Worm (Caenorhabditis elegans) whole organism, L4 larva: ENCODE measurements around the gene Y50E8A.11.

Experiments used
- F26F4.8 ChIP-seq: fragments of 200-800 bp; sonication (Bioruptor generic); conservative IDR thresholded peaks from 2 replicates; pipeline ENCODE4 v1.3.6; 2022; ENCODE audit warnings: missing genetic modification characterization, missing compliant biosample characterization
- T20F7.1 ChIP-seq: fragments of 200-800 bp; sonication (Bioruptor generic); optimal IDR thresholded peaks from 2 replicates; lab custom pipeline; 2018; ENCODE audit warnings: mild to moderate bottlenecking, missing genetic modification characterization, missing compliant biosample characterization
- T26A8.4 ChIP-seq: fragments of 200-800 bp; sonication (Bioruptor generic); IDR thresholded peaks from 2 replicates; pipeline ENCODE4 v1.3.6; 2022; ENCODE audit warnings: missing genetic modification characterization, missing compliant biosample characterization
- ZK337.2 ChIP-seq: fragments of 200-800 bp; sonication (Bioruptor generic); IDR thresholded peaks from 2 replicates; pipeline ENCODE4 v1.3.6; 2022; ENCODE audit warnings: missing genetic modification reagents, missing genetic modification characterization, missing compliant biosample characterization
- aha-1 ChIP-seq: fragments of 150-350 bp; peaks from one replicate; lab custom pipeline; 2014; ENCODE audit warnings: missing biosample characterization, missing genetic modification characterization
- attf-4 ChIP-seq: sonication (generic microtip); optimal IDR thresholded peaks from 3 replicates; lab custom pipeline; 2017; ENCODE audit warnings: missing biosample characterization, missing genetic modification characterization
- ceh-20 ChIP-seq: fragments of 200-800 bp; sonication (Bioruptor generic); IDR thresholded peaks from 2 replicates; pipeline ENCODE4 v1.3.6; 2022; ENCODE audit warnings: missing genetic modification reagents, missing genetic modification characterization, missing compliant biosample characterization
- ceh-44 ChIP-seq: fragments of 200-800 bp; sonication (Bioruptor generic); IDR thresholded peaks from 2 replicates; pipeline ENCODE4 v1.3.6; 2022; ENCODE audit warnings: missing genetic modification reagents, missing genetic modification characterization, missing compliant biosample characterization
- ceh-82 ChIP-seq: sonication (generic microtip); optimal IDR thresholded peaks from 2 replicates; lab custom pipeline; 2017; ENCODE audit warnings: missing biosample characterization, missing genetic modification characterization
- ctbp-1 ChIP-seq: fragments of 200-800 bp; sonication (Bioruptor generic); IDR thresholded peaks from 2 replicates; pipeline ENCODE4 v1.3.6; 2022; ENCODE audit warnings: missing genetic modification reagents, missing genetic modification characterization, missing compliant biosample characterization
- dmd-6 ChIP-seq: fragments of 200-800 bp; sonication (Bioruptor generic); IDR thresholded peaks from 2 replicates; pipeline ENCODE4 v1.3.6; 2022; ENCODE audit warnings: missing genetic modification reagents, missing genetic modification characterization, missing compliant biosample characterization
- dmd-9 ChIP-seq: fragments of 200-800 bp; sonication (Bioruptor generic); IDR thresholded peaks from 2 replicates; pipeline ENCODE4 v1.3.6; 2022; ENCODE audit warnings: missing genetic modification reagents, missing genetic modification characterization, missing compliant biosample characterization
- dpl-1 ChIP-seq: fragments of 150-350 bp; optimal IDR thresholded peaks from 2 replicates; lab custom pipeline; 2014; ENCODE audit warnings: missing biosample characterization, missing genetic modification reagents, missing genetic modification characterization
- duxl-1 ChIP-seq: sonication (generic microtip); optimal IDR thresholded peaks from 2 replicates; lab custom pipeline; 2016; ENCODE audit warnings: mild to moderate bottlenecking, missing genetic modification characterization, moderate library complexity, missing compliant biosample characterization; ENCODE audit not compliant: poor library complexity
- egl-27 ChIP-seq: sonication (generic microtip); optimal IDR thresholded peaks from 3 replicates; lab custom pipeline; 2017; ENCODE audit warnings: missing biosample characterization, missing genetic modification reagents, missing genetic modification characterization
- egl-43 ChIP-seq: fragments of 200-800 bp; sonication (Bioruptor generic); IDR thresholded peaks from 2 replicates; pipeline ENCODE4 v1.3.6; 2022; ENCODE audit warnings: missing genetic modification reagents, missing genetic modification characterization, missing compliant biosample characterization
- fkh-10 ChIP-seq: fragments of 150-350 bp; optimal IDR thresholded peaks from 2 replicates; lab custom pipeline; 2014; ENCODE audit warnings: missing biosample characterization, missing genetic modification reagents, missing genetic modification characterization
- hmg-1.1 ChIP-seq: fragments of 200-800 bp; sonication (Bioruptor generic); IDR thresholded peaks from 2 replicates; pipeline ENCODE4 v1.3.6; 2022; ENCODE audit warnings: missing genetic modification reagents, missing genetic modification characterization, missing compliant biosample characterization
- jun-1 ChIP-seq: fragments of 150-350 bp; optimal IDR thresholded peaks from 2 replicates; lab custom pipeline; 2014; ENCODE audit warnings: missing biosample characterization, missing genetic modification reagents, missing genetic modification characterization
- lim-7 ChIP-seq: fragments of 200-800 bp; sonication (Bioruptor generic); IDR thresholded peaks from 2 replicates; pipeline ENCODE4 v1.3.6; 2022; ENCODE audit warnings: missing genetic modification characterization, missing compliant biosample characterization
- lin-38 ChIP-seq: fragments of 200-800 bp; sonication (Bioruptor generic); IDR thresholded peaks from 2 replicates; pipeline ENCODE4 v1.3.6; 2022; ENCODE audit warnings: missing genetic modification reagents, missing genetic modification characterization, missing compliant biosample characterization
- lsy-2 ChIP-seq, 2 experiments: fragments of 150-350 bp in 1 of 2; sonication (generic microtip) in 1 of 2; optimal IDR thresholded peaks; 2 replicates each; lab custom pipeline; 2014 to 2017; ENCODE audit warnings: missing biosample characterization in 2 of 2, missing genetic modification characterization in 2 of 2
- mdl-1 ChIP-seq, 2 experiments: fragments of 150-350 bp in 1 of 2; sonication (generic microtip) in 1 of 2; optimal IDR thresholded peaks; 2 replicates each; lab custom pipeline; 2014 to 2017; ENCODE audit warnings: missing biosample characterization in 2 of 2, missing genetic modification characterization in 2 of 2
- mdt-29 ChIP-seq: fragments of 200-800 bp; sonication (Bioruptor generic); IDR thresholded peaks from 2 replicates; pipeline ENCODE4 v1.3.6; 2022; ENCODE audit warnings: missing genetic modification reagents, missing genetic modification characterization, missing compliant biosample characterization
- nhr-28 ChIP-seq: fragments of 150-350 bp; optimal IDR thresholded peaks from 2 replicates; lab custom pipeline; 2014; ENCODE audit warnings: missing biosample characterization, missing genetic modification characterization
- nhr-41 ChIP-seq: fragments of 200-800 bp; sonication (Bioruptor generic); IDR thresholded peaks from 2 replicates; pipeline ENCODE4 v1.3.6; 2022; ENCODE audit warnings: missing genetic modification reagents, missing genetic modification characterization, missing compliant biosample characterization
- nhr-48 ChIP-seq: sonication (generic microtip); optimal IDR thresholded peaks from 2 replicates; lab custom pipeline; 2016; ENCODE audit warnings: mild to moderate bottlenecking, missing genetic modification characterization, missing compliant biosample characterization
- pqm-1 ChIP-seq: sonication (generic microtip); optimal IDR thresholded peaks from 2 replicates; lab custom pipeline; 2017; ENCODE audit warnings: missing biosample characterization, missing genetic modification characterization
- saeg-2 ChIP-seq: fragments of 200-800 bp; sonication (Bioruptor generic); IDR thresholded peaks from 2 replicates; pipeline ENCODE4 v1.3.6; 2022; ENCODE audit warnings: missing genetic modification reagents, missing genetic modification characterization, missing compliant biosample characterization
- set-16 ChIP-seq: fragments of 200-800 bp; sonication (Bioruptor generic); IDR thresholded peaks from 2 replicates; pipeline ENCODE4 v1.3.6; 2022; ENCODE audit warnings: missing genetic modification reagents, missing genetic modification characterization, missing compliant biosample characterization
- skn-1 ChIP-seq: fragments of 150-350 bp; optimal IDR thresholded peaks from 2 replicates; lab custom pipeline; 2014; ENCODE audit warnings: missing biosample characterization, missing genetic modification characterization
- unc-62 ChIP-seq, 3 experiments: fragments of 150-350 bp in 1 of 3; sonication (generic microtip); optimal IDR thresholded peaks in 2 of 3; peaks in 1 of 3; 1 replicate in 1 of 3; 2 replicates in 2 of 3; lab custom pipeline; 2014 to 2017; ENCODE audit warnings: missing biosample characterization in 3 of 3, missing genetic modification characterization in 3 of 3, missing genetic modification reagents in 3 of 3, missing genotype in 1 of 3
- zag-1 ChIP-seq: fragments of 150-350 bp; optimal IDR thresholded peaks from 2 replicates; lab custom pipeline; 2014; ENCODE audit warnings: missing biosample characterization, missing genetic modification characterization

Y50E8A.11 gene

DNA sequence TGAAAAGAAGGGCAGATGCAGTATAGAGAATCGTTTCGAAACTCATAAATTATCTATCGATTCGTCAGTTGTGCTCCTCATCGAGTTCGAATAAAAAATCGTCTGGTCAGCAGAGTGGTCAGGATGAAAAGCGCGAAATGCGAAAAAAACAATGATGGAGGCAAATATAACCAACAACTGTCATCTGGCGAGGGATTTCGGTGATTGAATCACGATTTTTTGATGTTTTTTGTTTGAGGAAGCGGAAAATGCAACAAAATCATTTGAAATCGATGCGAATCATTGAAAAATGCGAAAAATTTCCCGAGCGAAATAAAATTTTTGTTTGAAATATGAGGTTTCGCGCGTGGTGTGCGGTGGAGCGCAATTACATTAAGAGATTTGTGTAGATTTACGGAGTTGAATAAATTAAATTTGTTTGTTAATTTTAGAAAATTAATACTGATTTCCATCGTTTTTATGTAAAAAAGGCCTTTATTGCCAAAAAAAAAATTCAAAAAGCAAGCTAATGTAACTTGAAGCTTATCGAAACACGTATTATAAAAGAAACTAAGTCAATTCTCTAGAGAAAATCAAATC is 47.0 kb upstream of the Y50E8A.11 start, which contains the start of gene unc-61 (continued):
- TF ChIP-seq attf-4 (tag; lab: Kevin White, UChicago) (no peak), aha-1 (tag; lab: Kevin White, UChicago) (peak; percentile 89), T26A8.4 (no peak), saeg-2 (GFP tag; lab: Robert Waterston, UW) (no peak), lin-38 (GFP tag; lab: Robert Waterston, UW) (peak; percentile 85; the same call in 1 of the 2 replicates), egl-27 (tag; lab: Kevin White, UChicago) (no peak), ZK337.2 (GFP tag; lab: Robert Waterston, UW) (no peak)

DNA sequence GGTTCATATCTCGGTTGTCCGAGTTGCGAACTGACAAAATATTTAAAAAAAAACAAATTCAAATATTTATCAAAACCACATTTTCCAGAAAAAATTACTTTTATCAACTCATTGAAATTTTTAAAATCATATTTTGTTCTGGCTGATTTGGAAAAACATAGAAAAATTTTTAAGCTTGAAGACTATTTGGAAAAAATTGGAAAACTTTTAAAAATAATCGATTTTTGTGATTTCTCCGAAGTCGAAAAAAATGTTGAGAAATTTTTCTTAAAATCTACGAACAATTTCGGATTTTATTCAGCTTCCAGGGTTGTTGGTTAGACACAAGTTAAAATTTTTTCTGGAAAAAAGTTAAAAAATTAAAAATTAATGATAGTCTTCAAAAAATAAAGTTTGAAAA is 44.4 kb upstream of the Y50E8A.11 start, which contains the start of gene Y50E8A.5:
Gene Y50E8A.5, minus strand, starts transcription at position 101 of the 400 bp plus-strand sequence.
- TF ChIP-seq nhr-28 (tag; lab: Kevin White, UChicago) = no peak
- TF ChIP-seq lsy-2 (tag; optimal IDR thresholded peaks at IDR 0.05; lab: Kevin White, UChicago) = no peak
- TF ChIP-seq ctbp-1 (GFP tag; lab: Robert Waterston, UW) = no peak
- no peak for TF ChIP-seq jun-1 (tag; lab: Kevin White, UChicago)
- TF ChIP-seq mdl-1 (tag; optimal IDR thresholded peaks at IDR 0.05; lab: Kevin White, UChicago) = no peak
- no peak for TF ChIP-seq nhr-48 (tag; lab: Kevin White, UChicago)
- TF ChIP-seq set-16 (GFP tag; lab: Robert Waterston, UW) = no peak
- TF ChIP-seq ceh-82 (tag; lab: Kevin White, UChicago) = no peak
- no peak for TF ChIP-seq lin-38 (GFP tag; lab: Robert Waterston, UW)
- no peak for TF ChIP-seq nhr-41 (GFP tag; lab: Robert Waterston, UW)
- TF ChIP-seq egl-27 (tag; lab: Kevin White, UChicago) = no peak
- no peak for TF ChIP-seq zag-1 (tag; lab: Kevin White, UChicago)
- TF ChIP-seq duxl-1 (tag; lab: Kevin White, UChicago) = no peak
- no peak for TF ChIP-seq dpl-1 (GFP tag; lab: Kevin White, UChicago)
- TF ChIP-seq T20F7.1 (GFP tag; lab: Kevin White, UChicago) = no peak
- no peak for TF ChIP-seq pqm-1 (tag; lab: Kevin White, UChicago)

DNA sequence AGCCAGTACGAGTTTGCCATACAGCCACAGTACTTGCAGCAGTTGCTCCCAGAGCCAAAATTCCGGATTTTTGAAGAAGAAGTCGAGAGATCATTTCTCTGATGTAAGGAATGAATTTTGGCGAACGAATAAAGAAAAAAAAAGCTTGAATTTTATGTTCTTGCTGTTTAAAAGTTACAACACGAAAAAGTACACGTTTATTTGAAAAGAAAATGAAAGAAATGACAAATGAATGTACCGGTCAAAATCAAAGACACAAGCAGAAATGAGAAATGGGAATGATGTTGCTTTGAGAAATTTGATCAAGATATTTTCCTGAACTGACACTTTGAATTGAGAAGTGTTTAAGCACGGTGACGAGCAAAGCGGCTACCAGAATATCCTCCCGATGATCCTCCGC is 40.0 kb upstream of the Y50E8A.11 start, which contains the start of gene Y50E8A.6:
Gene Y50E8A.6, minus strand, starts transcription at position 101 of the 400 bp plus-strand sequence.
- TF ChIP-seq F26F4.8 (GFP tag; lab: Robert Waterston, UW) = no peak
- no peak for TF ChIP-seq unc-62 (GFP tag; optimal IDR thresholded peaks at IDR 0.05 in 1 of 2; lab: Kevin White, UChicago)
- no peak for TF ChIP-seq unc-62 (tag; optimal IDR thresholded peaks at IDR 0.05; lab: Kevin White, UChicago)
- no peak for TF ChIP-seq mdt-29 (GFP tag; lab: Robert Waterston, UW)
- no peak for TF ChIP-seq lim-7 (GFP tag; lab: Robert Waterston, UW)
- no peak for TF ChIP-seq nhr-28 (tag; lab: Kevin White, UChicago)
- no peak for TF ChIP-seq ceh-20
- TF ChIP-seq dmd-6 = no peak
- TF ChIP-seq skn-1 (tag; lab: Kevin White, UChicago) = no peak
- TF ChIP-seq egl-43 (GFP tag; lab: Robert Waterston, UW) = no peak
- no peak for TF ChIP-seq fkh-10 (GFP tag; lab: Kevin White, UChicago)
- no peak for TF ChIP-seq ctbp-1 (GFP tag; lab: Robert Waterston, UW)
- no peak for TF ChIP-seq dmd-9 (GFP tag; lab: Robert Waterston, UW)
- TF ChIP-seq duxl-1 (tag; lab: Kevin White, UChicago) = no peak
- TF ChIP-seq ZK337.2 (GFP tag; lab: Robert Waterston, UW) = no peak
- no peak for TF ChIP-seq ceh-44 (GFP tag; lab: Robert Waterston, UW)
- TF ChIP-seq egl-27 (tag; lab: Kevin White, UChicago) = no peak
- TF ChIP-seq hmg-1.1 (GFP tag; lab: Robert Waterston, UW) = no peak

DNA sequence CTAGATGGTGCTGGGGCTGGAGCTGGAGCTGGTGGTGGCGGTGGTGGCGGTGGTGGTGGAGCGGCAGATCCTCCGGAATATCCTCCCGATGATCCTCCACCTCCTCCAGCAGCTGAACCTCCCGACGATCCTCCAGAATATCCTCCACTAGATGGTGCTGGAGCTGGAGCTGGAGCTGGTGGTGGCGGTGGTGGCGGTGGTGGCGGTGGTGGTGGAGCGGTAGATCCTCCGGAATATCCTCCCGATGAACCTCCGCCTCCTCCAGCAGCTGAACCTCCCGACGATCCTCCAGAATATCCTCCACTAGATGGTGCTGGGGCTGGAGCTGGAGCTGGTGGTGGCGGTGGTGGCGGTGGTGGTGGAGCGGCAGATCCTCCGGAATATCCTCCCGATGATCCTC is 38.3 kb upstream of the Y50E8A.11 start:
- peak; percentile 70 for TF ChIP-seq set-16 (GFP tag; lab: Robert Waterston, UW)
